Worm (Caenorhabditis elegans) whole organism, young adult: ENCODE results near the gene F28F9.2.

Source experiments
- akir-1 ChIP-seq: fragments of 200-800 bp; sonication (Bioruptor generic); optimal IDR thresholded peaks from 2 replicates; lab custom pipeline; 2018; ENCODE audit warnings: mild to moderate bottlenecking, missing genetic modification characterization, moderate library complexity, missing compliant biosample characterization
- bed-1 ChIP-seq: fragments of 200-800 bp; sonication (Bioruptor generic); IDR thresholded peaks from 2 replicates; pipeline ENCODE4 v1.3.6; 2022; ENCODE audit warnings: missing genetic modification reagents, missing genetic modification characterization, missing compliant biosample characterization
- ceh-100 ChIP-seq: fragments of 200-800 bp; sonication (Bioruptor generic); IDR thresholded peaks from 2 replicates; pipeline ENCODE4 v1.3.6; 2022; ENCODE audit warnings: missing genetic modification reagents, missing genetic modification characterization, missing compliant biosample characterization
- chd-7 ChIP-seq: sonication (generic microtip); optimal IDR thresholded peaks from 2 replicates; lab custom pipeline; 2016; ENCODE audit warnings: mild to moderate bottlenecking, missing genetic modification characterization, moderate library complexity, missing compliant biosample characterization
- dpl-1 ChIP-seq: fragments of 150-350 bp; optimal IDR thresholded peaks from 2 replicates; lab custom pipeline; 2014; ENCODE audit warnings: missing biosample characterization, missing genetic modification reagents, missing genetic modification characterization
- efl-1 ChIP-seq: fragments of 150-350 bp; optimal IDR thresholded peaks from 2 replicates; lab custom pipeline; 2014; ENCODE audit warnings: missing biosample characterization, missing genetic modification reagents, missing genetic modification characterization
- egl-18 ChIP-seq: fragments of 200-800 bp; sonication (Bioruptor generic); IDR thresholded peaks from 2 replicates; pipeline ENCODE4 v1.3.6; 2022; ENCODE audit warnings: missing genetic modification reagents, missing genetic modification characterization, missing compliant biosample characterization
- him-1 ChIP-seq: sonication (generic microtip); optimal IDR thresholded peaks from 2 replicates; lab custom pipeline; 2016; ENCODE audit warnings: missing genotype, missing genetic modification reagents, missing genetic modification characterization, missing compliant biosample characterization
- hlh-26 ChIP-seq: fragments of 200-800 bp; sonication (Bioruptor generic); conservative IDR thresholded peaks from 2 replicates; pipeline ENCODE4 v1.3.6; 2022; ENCODE audit warnings: missing genetic modification reagents, missing genetic modification characterization, missing compliant biosample characterization
- lir-1 ChIP-seq: fragments of 200-800 bp; sonication (Bioruptor generic); conservative IDR thresholded peaks from 2 replicates; pipeline ENCODE4 v1.3.6; 2022; ENCODE audit warnings: missing genetic modification reagents, missing genetic modification characterization, missing compliant biosample characterization
- pha-4 ChIP-seq: fragments of 150-350 bp; sonication (generic microtip); optimal IDR thresholded peaks from 2 replicates; lab custom pipeline; 2014; ENCODE audit warnings: missing biosample characterization, missing genetic modification reagents, missing genetic modification characterization
- tlf-1 ChIP-seq: fragments of 200-800 bp; sonication (Bioruptor generic); optimal IDR thresholded peaks from 2 replicates; lab custom pipeline; 2018; ENCODE audit warnings: mild to moderate bottlenecking, missing genetic modification characterization, missing compliant biosample characterization
- unc-62 ChIP-seq: fragments of 150-350 bp; optimal IDR thresholded peaks from 2 replicates; lab custom pipeline; 2014; ENCODE audit warnings: missing biosample characterization, missing genetic modification reagents, missing genetic modification characterization
- ztf-6 ChIP-seq: fragments of 200-800 bp; sonication (Bioruptor generic); IDR thresholded peaks from 2 replicates; pipeline ENCODE4 v1.3.6; 2022; ENCODE audit warnings: missing genetic modification reagents, missing genetic modification characterization, missing compliant biosample characterization

ce11 chrIV:3843019-3843527, 3.6 kb downstream of the F28F9.2 start:
- TF ChIP-seq ceh-100 (GFP tag; lab: Robert Waterston, UW): no peak
- no peak for TF ChIP-seq unc-62 (GFP tag; lab: Kevin White, UChicago)
- no peak for TF ChIP-seq tlf-1 (GFP tag; lab: Kevin White, UChicago)
- TF ChIP-seq chd-7 (tag; lab: Kevin White, UChicago): no peak
- no peak for TF ChIP-seq him-1 (tag; lab: Kevin White, UChicago)
- TF ChIP-seq akir-1 (GFP tag; lab: Kevin White, UChicago): no peak
- no peak for TF ChIP-seq bed-1 (GFP tag; lab: Robert Waterston, UW)
- TF ChIP-seq dpl-1 (GFP tag; lab: Kevin White, UChicago): no peak
- no peak for TF ChIP-seq efl-1 (GFP tag; lab: Kevin White, UChicago)
- no peak for TF ChIP-seq hlh-26 (GFP tag; lab: Robert Waterston, UW)
- TF ChIP-seq lir-1: no peak
- TF ChIP-seq egl-18: no peak
- no peak for TF ChIP-seq pha-4 (tag; lab: Kevin White, UChicago)
- TF ChIP-seq ztf-6 (GFP tag; lab: Robert Waterston, UW): no peak
